Fruit fly (Drosophila melanogaster) whole organism, embryonic: ENCODE measurements around the gene CG11858.

Source experiments
- Bdp1 ChIP-seq: fragments of 200-800 bp; sonication (Bioruptor generic); optimal IDR thresholded peaks from 3 replicates; lab custom pipeline; 2016; ENCODE audit warnings: missing biosample characterization, missing genetic modification characterization
- Bteb2 ChIP-seq: fragments of 200-800 bp; sonication (Bioruptor generic); optimal IDR thresholded peaks from 2 replicates; lab custom pipeline; 2016; ENCODE audit warnings: missing biosample characterization, missing genetic modification characterization
- CG10147 ChIP-seq: fragments of 200-800 bp; sonication (Bioruptor generic); optimal IDR thresholded peaks from 2 replicates; lab custom pipeline; 2019; ENCODE audit warnings: missing biosample characterization, mild to moderate bottlenecking, missing genetic modification characterization, moderate library complexity
- CG10321 ChIP-seq: fragments of 200-800 bp; sonication (Bioruptor generic); IDR thresholded peaks from 2 replicates; pipeline ENCODE4 v1.3.6; 2022; ENCODE audit warnings: missing biosample characterization, missing genetic modification characterization
- CG11085 ChIP-seq: fragments of 200-800 bp; sonication (Bioruptor generic); IDR thresholded peaks from 2 replicates; pipeline ENCODE4 v1.3.6; 2022; ENCODE audit warnings: missing biosample characterization, missing genetic modification characterization
- CG11696 ChIP-seq: fragments of 200-800 bp; sonication (Bioruptor generic); IDR thresholded peaks from 2 replicates; pipeline ENCODE4 v1.3.6; 2022; ENCODE audit warnings: missing biosample characterization, missing genetic modification characterization
- CG12219 ChIP-seq: fragments of 200-800 bp; sonication (Bioruptor generic); optimal IDR thresholded peaks from 3 replicates; lab custom pipeline; 2018; ENCODE audit warnings: missing biosample characterization, mild to moderate bottlenecking, missing genetic modification characterization
- CG12942 ChIP-seq: fragments of 200-800 bp; sonication (Bioruptor generic); optimal IDR thresholded peaks from 3 replicates; lab custom pipeline; 2016; ENCODE audit warnings: missing biosample characterization, missing genetic modification characterization
- CG1602 ChIP-seq: fragments of 200-800 bp; sonication (Bioruptor generic); optimal IDR thresholded peaks from 3 replicates; lab custom pipeline; 2016; ENCODE audit warnings: missing biosample characterization, missing genetic modification characterization
- CG16863 ChIP-seq: fragments of 200-800 bp; sonication (Bioruptor generic); optimal IDR thresholded peaks from 3 replicates; lab custom pipeline; 2016; ENCODE audit warnings: missing biosample characterization, missing genetic modification characterization
- CG3838 ChIP-seq: fragments of 200-800 bp; sonication (Bioruptor generic); optimal IDR thresholded peaks from 3 replicates; lab custom pipeline; 2016; ENCODE audit warnings: missing biosample characterization, missing genetic modification characterization
- CG43689 ChIP-seq: fragments of 200-800 bp; sonication (Bioruptor generic); IDR thresholded peaks from 2 replicates; pipeline ENCODE4 v1.3.6; 2022; ENCODE audit warnings: missing biosample characterization, missing genetic modification characterization
- CG4854 ChIP-seq: fragments of 200-800 bp; sonication (Bioruptor generic); optimal IDR thresholded peaks from 2 replicates; lab custom pipeline; 2016; ENCODE audit warnings: missing biosample characterization, missing genetic modification characterization, inconsistent platforms
- CG8089 ChIP-seq: fragments of 200-800 bp; sonication (Bioruptor generic); optimal IDR thresholded peaks from 3 replicates; lab custom pipeline; 2016; ENCODE audit warnings: missing biosample characterization, missing genetic modification characterization
- CG8765 ChIP-seq: fragments of 200-800 bp; sonication (Bioruptor generic); IDR thresholded peaks from 2 replicates; pipeline ENCODE4 v1.3.6; 2022; ENCODE audit warnings: missing biosample characterization, missing genetic modification characterization
- CG9215 ChIP-seq: fragments of 200-800 bp; sonication (Bioruptor generic); IDR thresholded peaks from 2 replicates; pipeline ENCODE4 v1.3.6; 2022; ENCODE audit warnings: missing biosample characterization, missing genetic modification characterization
- CTCF ChIP-seq: fragments of 200-800 bp; sonication (Bioruptor generic); optimal IDR thresholded peaks from 2 replicates; lab custom pipeline; 2017; ENCODE audit warnings: missing biosample characterization, mild to moderate bottlenecking, missing genetic modification characterization, moderate library complexity
- CoRest ChIP-seq: fragments of 200-800 bp; sonication (Bioruptor generic); optimal IDR thresholded peaks from 3 replicates; lab custom pipeline; 2018; ENCODE audit warnings: missing biosample characterization, mild to moderate bottlenecking, missing genetic modification characterization, moderate library complexity
- D ChIP-seq, 2 experiments: fragments of 200-800 bp in 1 of 2; fragments of >200 bp in 1 of 2; sonication (Bioruptor generic) in 1 of 2; optimal IDR thresholded peaks; 2 replicates in 1 of 2; 3 replicates in 1 of 2; lab custom pipeline; 2017; ENCODE audit warnings: mild to moderate bottlenecking in 1 of 2, missing biosample characterization in 1 of 2, missing genetic modification characterization in 1 of 2, missing genetic modification reagents in 1 of 2
- Deaf1 ChIP-seq: fragments of 200-800 bp; optimal IDR thresholded peaks from 3 replicates; lab custom pipeline; 2019; ENCODE audit warnings: missing biosample characterization, mild to moderate bottlenecking, missing genetic modification characterization, moderate library complexity
- Doc3 ChIP-seq: fragments of 200-800 bp; sonication (Bioruptor generic); IDR thresholded peaks from 3 replicates; pipeline ENCODE4 v1.3.6; 2022; ENCODE audit warnings: missing biosample characterization, missing genetic modification characterization; ENCODE audit not compliant: partially characterized antibody
- E2f2 ChIP-seq: fragments of 200-800 bp; sonication (Bioruptor generic); IDR thresholded peaks from 2 replicates; pipeline ENCODE4 v1.3.6; 2022; ENCODE audit warnings: missing biosample characterization, missing genetic modification characterization
- ERR ChIP-seq: fragments of 200-800 bp; sonication (Bioruptor generic); optimal IDR thresholded peaks from 2 replicates; lab custom pipeline; 2016; ENCODE audit warnings: missing biosample characterization, missing genetic modification characterization
- HLH4C ChIP-seq: fragments of 200-800 bp; sonication (Bioruptor generic); IDR thresholded peaks from 3 replicates; pipeline ENCODE4 v1.3.6; 2022; ENCODE audit warnings: missing biosample characterization, missing genetic modification characterization; ENCODE audit not compliant: partially characterized antibody
- Hey ChIP-seq: fragments of 200-800 bp; sonication (Bioruptor generic); optimal IDR thresholded peaks from 3 replicates; lab custom pipeline; 2018; ENCODE audit warnings: missing biosample characterization, mild to moderate bottlenecking, missing genetic modification characterization
- Hmx ChIP-seq: fragments of 200-800 bp; sonication (Bioruptor generic); optimal IDR thresholded peaks from 2 replicates; lab custom pipeline; 2016; ENCODE audit warnings: missing biosample characterization, missing genetic modification characterization
- Jarid2 ChIP-seq: fragments of 200-800 bp; sonication (Bioruptor generic); optimal IDR thresholded peaks from 3 replicates; lab custom pipeline; 2017; ENCODE audit warnings: mild to moderate bottlenecking, missing biosample characterization, missing genetic modification reagents, missing genetic modification characterization
- Lpt ChIP-seq: fragments of >200 bp; optimal IDR thresholded peaks from 2 replicates; lab custom pipeline; 2018; ENCODE audit warnings: missing biosample characterization, missing genetic modification characterization
- Pdp1 ChIP-seq, 2 experiments: fragments of 200-800 bp; sonication (Bioruptor generic); optimal IDR thresholded peaks; 3 replicates each; lab custom pipeline; 2016; ENCODE audit warnings: missing biosample characterization in 2 of 2, missing genetic modification characterization in 2 of 2, mild to moderate bottlenecking in 1 of 2, moderate library complexity in 1 of 2
- Rx ChIP-seq: fragments of 200-800 bp; sonication (Bioruptor generic); IDR thresholded peaks from 2 replicates; pipeline ENCODE4 v1.3.6; 2022; ENCODE audit warnings: missing biosample characterization, missing genetic modification characterization
- ac ChIP-seq: fragments of 200-800 bp; sonication (Bioruptor generic); optimal IDR thresholded peaks from 3 replicates; lab custom pipeline; 2017; ENCODE audit warnings: missing biosample characterization, mild to moderate bottlenecking, missing genetic modification characterization
- ash1 ChIP-seq: fragments of 200-800 bp; sonication (Bioruptor generic); optimal IDR thresholded peaks from 2 replicates; lab custom pipeline; 2018; ENCODE audit warnings: missing biosample characterization, mild to moderate bottlenecking, missing genetic modification characterization
- bab2 ChIP-seq: fragments of 200-800 bp; sonication (Bioruptor generic); optimal IDR thresholded peaks from 2 replicates; lab custom pipeline; 2016; ENCODE audit warnings: missing biosample characterization, missing genetic modification characterization
- chm ChIP-seq: fragments of 200-800 bp; sonication (Bioruptor generic); IDR thresholded peaks from 2 replicates; pipeline ENCODE4 v1.3.6; 2022; ENCODE audit warnings: missing biosample characterization, missing genetic modification characterization
- corto ChIP-seq: fragments of 200-800 bp; sonication (Bioruptor generic); optimal IDR thresholded peaks from 2 replicates; lab custom pipeline; 2016; ENCODE audit warnings: missing biosample characterization, mild to moderate bottlenecking, missing genetic modification characterization, moderate library complexity
- emc ChIP-seq: fragments of 200-800 bp; sonication (Bioruptor generic); optimal IDR thresholded peaks from 2 replicates; lab custom pipeline; 2016; ENCODE audit warnings: missing biosample characterization, missing genetic modification characterization
- gce ChIP-seq: fragments of 200-800 bp; sonication (Bioruptor generic); IDR thresholded peaks from 3 replicates; pipeline ENCODE4 v1.3.6; 2022; ENCODE audit warnings: missing biosample characterization, missing genetic modification characterization
- grau ChIP-seq: fragments of 200-800 bp; optimal IDR thresholded peaks from 3 replicates; lab custom pipeline; 2019; ENCODE audit warnings: missing biosample characterization, mild to moderate bottlenecking, missing genetic modification characterization, moderate library complexity
- grn ChIP-seq: fragments of 200-800 bp; sonication (Bioruptor generic); optimal IDR thresholded peaks from 3 replicates; lab custom pipeline; 2017; ENCODE audit warnings: missing biosample characterization, missing genetic modification characterization
- oc ChIP-seq: fragments of 200-800 bp; sonication (Bioruptor generic); optimal IDR thresholded peaks from 2 replicates; lab custom pipeline; 2018; ENCODE audit warnings: missing biosample characterization, mild to moderate bottlenecking, missing genetic modification characterization, moderate library complexity
- p53 ChIP-seq: fragments of 200-800 bp; sonication (Bioruptor generic); optimal IDR thresholded peaks from 2 replicates; lab custom pipeline; 2016; ENCODE audit warnings: missing biosample characterization, missing genetic modification characterization
- pan ChIP-seq, 4 experiments: fragments of >200 bp in 3 of 4; fragments of 200-800 bp in 1 of 4; sonication (Bioruptor generic) in 1 of 4; optimal IDR thresholded peaks in 3 of 4; IDR thresholded peaks in 1 of 4; 2 replicates each; pipeline versions ENCODE4 v1.3.6 to Lab custom; 2017 to 2022; ENCODE audit warnings: missing biosample characterization in 2 of 4, missing genetic modification characterization in 2 of 4, mixed read lengths in 1 of 4
- pb ChIP-seq: fragments of 200-800 bp; sonication (Bioruptor generic); optimal IDR thresholded peaks from 3 replicates; lab custom pipeline; 2016; ENCODE audit warnings: missing biosample characterization, missing genetic modification characterization
- phol ChIP-seq: fragments of 200-800 bp; sonication (Bioruptor generic); optimal IDR thresholded peaks from 3 replicates; lab custom pipeline; 2018; ENCODE audit warnings: missing biosample characterization, mild to moderate bottlenecking, missing genetic modification characterization, moderate library complexity
- pros ChIP-seq: fragments of 200-800 bp; sonication (Bioruptor generic); optimal IDR thresholded peaks from 3 replicates; lab custom pipeline; 2019; ENCODE audit warnings: missing biosample characterization, mild to moderate bottlenecking, missing genetic modification characterization, moderate library complexity
- pzg ChIP-seq: fragments of 200-800 bp; sonication (Bioruptor generic); optimal IDR thresholded peaks from 3 replicates; lab custom pipeline; 2018; ENCODE audit warnings: missing biosample characterization, mild to moderate bottlenecking, missing genetic modification characterization, moderate library complexity
- tna ChIP-seq: fragments of 200-800 bp; sonication (Bioruptor generic); IDR thresholded peaks from 2 replicates; pipeline ENCODE4 v1.3.6; 2022; ENCODE audit warnings: missing biosample characterization, missing genetic modification characterization; ENCODE audit not compliant: partially characterized antibody
- tup ChIP-seq: fragments of 200-800 bp; sonication (Bioruptor generic); optimal IDR thresholded peaks from 2 replicates; lab custom pipeline; 2016; ENCODE audit warnings: missing biosample characterization, mild to moderate bottlenecking, missing genetic modification characterization, moderate library complexity
- unpg ChIP-seq: fragments of 200-800 bp; sonication (Bioruptor generic); optimal IDR thresholded peaks from 3 replicates; lab custom pipeline; 2018; ENCODE audit warnings: missing biosample characterization, mild to moderate bottlenecking, missing genetic modification characterization, moderate library complexity
- zfh2 ChIP-seq: fragments of 200-800 bp; sonication (Bioruptor generic); optimal IDR thresholded peaks from 2 replicates; lab custom pipeline; 2016; ENCODE audit warnings: missing biosample characterization, missing genetic modification characterization

Gene CG11858

DNA sequence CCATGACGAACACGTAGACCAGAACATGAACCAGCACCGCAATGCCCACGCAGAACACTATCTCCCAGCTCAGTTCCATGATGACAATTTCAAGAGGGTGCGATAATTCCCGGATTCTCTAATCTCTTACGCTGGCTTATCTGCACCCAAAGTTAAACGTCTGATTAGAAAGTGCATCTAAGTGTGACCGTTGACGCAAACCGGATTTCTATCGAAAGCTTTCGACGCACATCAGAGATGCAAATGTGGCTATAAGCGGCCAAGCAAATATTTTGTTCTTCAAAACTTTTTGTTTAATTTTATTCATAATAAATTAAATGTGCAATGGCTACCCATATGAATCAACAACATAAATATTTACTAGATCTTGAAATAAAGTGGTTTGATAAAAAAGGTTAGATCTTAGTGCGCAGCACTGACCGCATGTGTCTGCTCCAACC, at the start of gene CG11858, which contains the start of gene Kdsr (continued):
- TF ChIP-seq oc (tag; lab: Kevin White, UChicago) (peak; percentile 67), CG10321 (no peak), CTCF (GFP tag; lab: Kevin White, UChicago) (no peak), tup (GFP tag; lab: Kevin White, UChicago) (peak; percentile 9), tna (GFP tag; lab: Robert Waterston, UW) (no peak), phol (tag; lab: Kevin White, UChicago) (peak; percentile 75), pzg (GFP tag; lab: Kevin White, UChicago) (peak; percentile 61), CoRest (tag; lab: Kevin White, UChicago) (peak; percentile 71), CG12942 (GFP tag; lab: Kevin White, UChicago) (peak; percentile 49), grau (tag; lab: Kevin White, UChicago) (peak; percentile 73), chm (GFP tag; lab: Robert Waterston, UW) (0 out of 2 replicates have a peak, but pooled peaks have one; percentile 5), CG3838 (GFP tag; lab: Kevin White, UChicago) (peak; percentile 42), grn (GFP tag; lab: Kevin White, UChicago) (peak; percentile 73), CG9215 (GFP tag; lab: Robert Waterston, UW) (peak; percentile 59), CG1602 (GFP tag; lab: Kevin White, UChicago) (peak; percentile 12), ac (GFP tag; lab: Kevin White, UChicago) (no peak), bab2 (GFP tag; lab: Kevin White, UChicago) (peak; percentile 40), corto (GFP tag; lab: Kevin White, UChicago) (no peak), ash1 (GFP tag; lab: Kevin White, UChicago) (no peak), Bdp1 (GFP tag; lab: Kevin White, UChicago) (peak; percentile 27), Jarid2 (no peak), Pdp1 (GFP tag; optimal IDR thresholded peaks at IDR 0.05; lab: Kevin White, UChicago) (peak; percentile 63 to 70), pros (GFP tag; lab: Kevin White, UChicago) (no peak), zfh2 (GFP tag; lab: Kevin White, UChicago) (peak; percentile 71), CG8765 (GFP tag; lab: Robert Waterston, UW) (peak; percentile 53), Hey (tag; lab: Kevin White, UChicago) (no peak), Hmx (no peak)

DNA sequence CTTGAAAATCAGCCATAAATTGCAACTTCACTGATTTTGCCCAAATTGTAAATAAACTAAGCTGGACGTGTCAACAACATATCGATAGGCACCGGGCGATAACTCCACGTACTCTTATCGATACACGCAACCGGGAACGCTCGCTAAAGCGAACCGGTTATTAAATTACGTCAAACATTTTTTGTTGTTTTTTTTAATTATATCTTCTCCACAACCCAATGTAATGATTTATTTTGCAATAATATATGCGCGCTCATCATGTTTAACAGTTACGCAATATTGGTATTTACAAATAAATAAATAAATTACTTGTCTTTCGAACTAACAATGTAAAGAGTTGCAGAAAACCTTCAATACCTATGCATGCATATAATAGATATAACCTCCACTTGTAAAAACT, 47.4 kb upstream of the CG11858 start, which contains the start of gene Saysd1:
Saysd1 (minus strand) TSS at position 66 of the 400 bp plus-strand sequence.
- peak; percentile 29; the same call in 1 of the 2 replicates for TF ChIP-seq Rx (GFP tag; lab: Robert Waterston, UW)
- TF ChIP-seq Lpt (GFP tag; lab: Kevin White, UChicago): no peak
- no peak for TF ChIP-seq CG43689 (GFP tag; lab: Robert Waterston, UW)
- TF ChIP-seq pb (GFP tag; lab: Kevin White, UChicago): peak; percentile 7
- TF ChIP-seq CG4854: peak; percentile 14
- TF ChIP-seq p53 (GFP tag; lab: Kevin White, UChicago): no peak
- peak; percentile 90 for TF ChIP-seq HLH4C (GFP tag; lab: Robert Waterston, UW)
- peak; percentile 32; the same call in 1 of the 3 replicates for TF ChIP-seq gce
- TF ChIP-seq CG12219 (GFP tag; lab: Kevin White, UChicago): no peak
- TF ChIP-seq Doc3 (GFP tag; lab: Robert Waterston, UW): peak; percentile 87
- TF ChIP-seq CG16863 (GFP tag; lab: Kevin White, UChicago): no peak
- no peak for TF ChIP-seq D (optimal IDR thresholded peaks at IDR 0.05; lab: Kevin White, UChicago)
- no peak for TF ChIP-seq D (GFP tag; optimal IDR thresholded peaks at IDR 0.05; lab: Kevin White, UChicago)
- peak; percentile 9 for TF ChIP-seq unpg (GFP tag; lab: Kevin White, UChicago)
- no peak for TF ChIP-seq ERR (GFP tag; lab: Kevin White, UChicago)
- TF ChIP-seq emc: peak; percentile 6
- TF ChIP-seq CG11085 (GFP tag; lab: Robert Waterston, UW): 0 out of 2 replicates have a peak, but pooled peaks have one; percentile 8
- no peak for TF ChIP-seq pan (optimal IDR thresholded peaks at IDR 0.05; lab: Kevin White, UChicago)
- TF ChIP-seq pan (GFP tag; optimal IDR thresholded peaks at IDR 0.05 in 1 of 2, IDR thresholded peaks at IDR 0.05 in 1 of 2): peak in 1 of 2 experiments; percentile 53
- no peak for TF ChIP-seq Deaf1 (tag; lab: Kevin White, UChicago)
- TF ChIP-seq E2f2 (GFP tag; lab: Robert Waterston, UW): peak; percentile 32; the same call in 1 of the 2 replicates
- no peak for TF ChIP-seq Bteb2 (GFP tag; lab: Kevin White, UChicago)
- TF ChIP-seq CG8089 (GFP tag; lab: Kevin White, UChicago): no peak
- TF ChIP-seq CG11696 (GFP tag; lab: Robert Waterston, UW): no peak
- TF ChIP-seq CG10147 (GFP tag; lab: Kevin White, UChicago): peak; percentile 13
- peak in 1 of 2 experiments; percentile 88 for TF ChIP-seq Pdp1 (GFP tag; optimal IDR thresholded peaks at IDR 0.05; lab: Kevin White, UChicago)
